Fruit fly (Drosophila melanogaster) whole organism, embryonic: ENCODE results near the gene lark.

Experiments
- CG10959 ChIP-seq: fragments of 200-800 bp; sonication (Bioruptor generic); IDR thresholded peaks from 2 replicates; pipeline ENCODE4 v1.3.6; 2022; ENCODE audit warnings: missing biosample characterization, missing genetic modification characterization
- CG11695 ChIP-seq: fragments of 200-800 bp; sonication (Bioruptor generic); IDR thresholded peaks from 3 replicates; pipeline ENCODE4 v1.3.6; 2022; ENCODE audit warnings: missing biosample characterization, missing genetic modification characterization
- CG15011 ChIP-seq: fragments of 200-800 bp; sonication (Bioruptor generic); optimal IDR thresholded peaks from 3 replicates; lab custom pipeline; 2018; ENCODE audit warnings: missing biosample characterization, mild to moderate bottlenecking, missing genetic modification characterization
- CG7271 ChIP-seq: fragments of 200-800 bp; sonication (Bioruptor generic); optimal IDR thresholded peaks from 2 replicates; lab custom pipeline; 2018; ENCODE audit warnings: missing biosample characterization, mild to moderate bottlenecking, missing genetic modification characterization, moderate library complexity
- CG8478 ChIP-seq: fragments of >200 bp; optimal IDR thresholded peaks from 2 replicates; lab custom pipeline; 2018
- Hr3 ChIP-seq: fragments of 200-800 bp; sonication (Bioruptor generic); optimal IDR thresholded peaks from 3 replicates; lab custom pipeline; 2016; ENCODE audit warnings: missing biosample characterization, missing genetic modification characterization
- Kr ChIP-seq: fragments of 200-800 bp; sonication (Bioruptor generic); optimal IDR thresholded peaks from 2 replicates; lab custom pipeline; 2017; ENCODE audit warnings: missing biosample characterization, mild to moderate bottlenecking, missing genetic modification characterization
- NFAT ChIP-seq: fragments of 200-800 bp; sonication (Bioruptor generic); IDR thresholded peaks from 2 replicates; pipeline ENCODE4 v1.3.6; 2022; ENCODE audit warnings: missing biosample characterization, missing genetic modification characterization
- pzg ChIP-seq: fragments of 200-800 bp; sonication (Bioruptor generic); optimal IDR thresholded peaks from 3 replicates; lab custom pipeline; 2018; ENCODE audit warnings: missing biosample characterization, mild to moderate bottlenecking, missing genetic modification characterization, moderate library complexity
- salm ChIP-seq: fragments of 200-800 bp; sonication (Bioruptor generic); optimal IDR thresholded peaks from 2 replicates; lab custom pipeline; 2018; ENCODE audit warnings: missing biosample characterization, mild to moderate bottlenecking, missing genetic modification characterization

DNA sequence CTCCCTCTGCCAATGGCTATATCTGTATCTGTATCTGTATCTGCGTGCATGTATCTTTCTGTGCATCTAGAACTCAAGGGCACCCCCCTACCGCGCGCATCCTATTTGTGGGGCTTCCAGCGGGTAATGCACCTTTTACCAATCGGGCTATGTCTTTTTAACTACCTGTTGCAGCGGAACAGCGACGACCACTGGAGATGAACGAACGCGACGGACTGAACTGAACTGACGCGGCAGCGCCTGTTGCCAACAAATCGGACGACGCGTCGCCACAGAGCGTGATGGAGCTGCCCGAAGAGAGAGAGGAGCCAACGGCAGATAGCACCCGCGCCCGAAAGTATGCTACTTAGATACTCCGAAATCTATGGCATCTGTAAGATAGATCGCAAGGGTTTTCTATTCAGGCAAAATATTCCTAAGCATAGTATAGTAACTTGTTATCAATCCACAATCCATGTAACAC is 5.9 kb downstream of the lark start, which contains the start of gene Cln7:
- TF ChIP-seq CG15011 (GFP tag; lab: Kevin White, UChicago), result no peak
- no peak for TF ChIP-seq Hr3 (GFP tag; lab: Kevin White, UChicago)
- peak; percentile 50; the same call in 1 of the 2 replicates for TF ChIP-seq NFAT (GFP tag; lab: Robert Waterston, UW)
- 0 out of 3 replicates have a peak, but pooled peaks have one; percentile 17 for TF ChIP-seq CG11695
- no peak for TF ChIP-seq pzg (GFP tag; lab: Kevin White, UChicago)
- TF ChIP-seq CG7271 (tag; lab: Kevin White, UChicago), result no peak
- TF ChIP-seq CG8478, result no peak
- peak; percentile 7 for TF ChIP-seq salm
- no peak for TF ChIP-seq CG10959 (GFP tag; lab: Robert Waterston, UW)
- TF ChIP-seq Kr (GFP tag; lab: Kevin White, UChicago), result no peak
